Worm (Caenorhabditis elegans): ENCODE measurements around the gene srj-45.

Gene srj-45

DNA sequence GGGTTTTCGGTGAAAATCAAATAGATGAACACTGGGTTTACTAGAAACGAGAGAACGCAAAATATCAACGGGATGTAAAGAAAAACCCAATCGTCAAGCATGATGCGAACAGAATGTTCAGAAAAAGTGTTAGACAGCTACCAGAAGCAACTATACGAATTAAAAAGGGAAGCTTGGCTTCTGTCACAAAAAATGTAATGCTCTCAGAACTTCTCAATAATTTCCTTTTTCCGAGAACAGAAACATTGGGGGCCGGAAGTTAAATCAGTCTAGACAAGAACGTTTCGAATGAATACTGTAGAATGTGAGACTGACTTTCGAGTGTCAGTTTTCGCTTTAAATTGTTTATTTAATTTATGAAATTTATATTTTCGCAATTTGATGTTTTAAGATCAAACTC, 23.3 kb upstream of the srj-45 start, which contains the start of gene srj-54:
TSS of gene srj-54 (minus strand) at position 101 of the 400 bp plus-strand sequence.
- no peak for TF ChIP-seq lsy-2 (tag; optimal IDR thresholded peaks at IDR 0.05)
- no peak for TF ChIP-seq ztf-11 (tag; optimal IDR thresholded peaks at IDR 0.05)

DNA sequence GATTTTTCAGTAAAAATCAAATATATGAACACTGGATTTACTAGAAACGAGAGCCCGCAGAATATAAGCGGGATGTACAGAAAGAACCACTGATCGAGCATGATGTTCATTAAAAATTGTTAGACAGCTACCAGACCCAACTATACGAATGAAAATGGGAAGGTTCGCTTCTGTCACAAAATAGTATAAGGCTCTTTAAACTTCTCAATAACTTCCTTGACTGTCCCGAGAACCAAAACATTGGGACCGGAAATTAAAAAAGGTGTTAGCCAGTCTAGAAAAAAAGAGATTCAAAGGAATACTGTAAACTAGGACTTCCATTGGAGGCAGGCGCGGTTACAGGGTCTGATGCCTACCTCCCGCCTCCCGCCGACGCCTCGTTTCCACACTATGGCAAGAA, 21.4 kb upstream of the srj-45 start, which contains the start of gene srj-55:
TSS of gene srj-55 (minus strand) at position 101 of the 400 bp plus-strand sequence.
- no peak for TF ChIP-seq zip-8 (tag; optimal IDR thresholded peaks at IDR 0.05)
- no peak for TF ChIP-seq ceh-83 (GFP tag; optimal IDR thresholded peaks at IDR 0.05)
- no peak for TF ChIP-seq unc-39 (tag; optimal IDR thresholded peaks at IDR 0.05)
- no peak for TF ChIP-seq bed-3 (GFP tag; optimal IDR thresholded peaks at IDR 0.05)
- TF ChIP-seq hlh-1 (tag; optimal IDR thresholded peaks at IDR 0.05) = no peak
- no peak for TF ChIP-seq ces-1 (GFP tag; optimal IDR thresholded peaks at IDR 0.05)
- no peak for TF ChIP-seq unc-120 (tag; optimal IDR thresholded peaks at IDR 0.05; ENCODE audit: poor library complexity, severe bottlenecking)
- no peak for TF ChIP-seq nhr-12 (tag; optimal IDR thresholded peaks at IDR 0.05)
- no peak for TF ChIP-seq pha-4 (tag; optimal IDR thresholded peaks at IDR 0.05)
- no peak for TF ChIP-seq unc-62 (GFP tag; optimal IDR thresholded peaks at IDR 0.05)
- TF ChIP-seq elt-1 (tag; optimal IDR thresholded peaks at IDR 0.05; ENCODE audit: borderline replicate concordance, insufficient read depth) = no peak
- TF ChIP-seq lsy-2 (tag; optimal IDR thresholded peaks at IDR 0.05) = no peak
- no peak for TF ChIP-seq mab-5 (tag; optimal IDR thresholded peaks at IDR 0.05)
- no peak for TF ChIP-seq tbx-8 (GFP tag; optimal IDR thresholded peaks at IDR 0.05)
- TF ChIP-seq mep-1 (tag; optimal IDR thresholded peaks at IDR 0.05) = no peak
- no peak for TF ChIP-seq cnd-1 (tag; optimal IDR thresholded peaks at IDR 0.05)
- no peak for TF ChIP-seq nhr-237 (tag; optimal IDR thresholded peaks at IDR 0.05)
- no peak for TF ChIP-seq ceh-39 (tag; optimal IDR thresholded peaks at IDR 0.05)
- no peak for TF ChIP-seq nhr-76 (tag; optimal IDR thresholded peaks at IDR 0.05)
- TF ChIP-seq nhr-28 (tag; optimal IDR thresholded peaks at IDR 0.05) = no peak

- TF ChIP-seq mls-2 (tag; optimal IDR thresholded peaks at IDR 0.05) (no peak), zip-8 (tag; optimal IDR thresholded peaks at IDR 0.05) (no peak), mep-1 (tag; optimal IDR thresholded peaks at IDR 0.05) (no peak), elt-3 (tag; optimal IDR thresholded peaks at IDR 0.05) (no peak), unc-62 (GFP tag; optimal IDR thresholded peaks at IDR 0.05) (no peak), ham-2 (GFP tag; optimal IDR thresholded peaks at IDR 0.05) (no peak), cnd-1 (tag; optimal IDR thresholded peaks at IDR 0.05) (no peak), snpc-4 (tag; optimal IDR thresholded peaks at IDR 0.05) (no peak), sptf-1 (tag; optimal IDR thresholded peaks at IDR 0.05) (no peak), ceh-83 (GFP tag; optimal IDR thresholded peaks at IDR 0.05) (no peak), nhr-76 (tag; optimal IDR thresholded peaks at IDR 0.05) (no peak), pha-4 (tag; optimal IDR thresholded peaks at IDR 0.05) (no peak), mab-5 (tag; optimal IDR thresholded peaks at IDR 0.05) (no peak)
Observed at ce11 chrV:2855473-2855872, 19.1 kb upstream of the srj-45 start, which contains the start of gene srj-57. TSS of gene srj-57 (minus strand) at chrV:2855573.

ce11 chrV:2849071-2849470, 12.7 kb upstream of the srj-45 start, which contains the start of gene ugt-53:
TSS of gene ugt-53 (plus strand) at chrV:2849343.
- TF ChIP-seq M03D4.4 (tag; optimal IDR thresholded peaks at IDR 0.05) (no peak), mep-1 (tag; optimal IDR thresholded peaks at IDR 0.05) (no peak), unc-39 (tag; optimal IDR thresholded peaks at IDR 0.05) (no peak), unc-62 (GFP tag; optimal IDR thresholded peaks at IDR 0.05) (no peak), snpc-4 (tag; optimal IDR thresholded peaks at IDR 0.05) (no peak), mab-5 (tag; optimal IDR thresholded peaks at IDR 0.05) (no peak), nhr-12 (tag; optimal IDR thresholded peaks at IDR 0.05) (no peak), bed-3 (GFP tag; optimal IDR thresholded peaks at IDR 0.05) (no peak), elt-1 (tag; optimal IDR thresholded peaks at IDR 0.05; ENCODE audit: borderline replicate concordance, insufficient read depth) (no peak), ceh-43 (GFP tag; optimal IDR thresholded peaks at IDR 0.05) (no peak), ceh-83 (GFP tag; optimal IDR thresholded peaks at IDR 0.05) (no peak), nhr-2 (tag; optimal IDR thresholded peaks at IDR 0.05) (no peak), ces-1 (GFP tag; optimal IDR thresholded peaks at IDR 0.05) (no peak), ztf-11 (tag; optimal IDR thresholded peaks at IDR 0.05) (no peak), unc-120 (tag; optimal IDR thresholded peaks at IDR 0.05; ENCODE audit: poor library complexity, severe bottlenecking) (no peak), lin-13 (tag; optimal IDR thresholded peaks at IDR 0.05) (no peak), mls-2 (tag; optimal IDR thresholded peaks at IDR 0.05) (no peak)

DNA sequence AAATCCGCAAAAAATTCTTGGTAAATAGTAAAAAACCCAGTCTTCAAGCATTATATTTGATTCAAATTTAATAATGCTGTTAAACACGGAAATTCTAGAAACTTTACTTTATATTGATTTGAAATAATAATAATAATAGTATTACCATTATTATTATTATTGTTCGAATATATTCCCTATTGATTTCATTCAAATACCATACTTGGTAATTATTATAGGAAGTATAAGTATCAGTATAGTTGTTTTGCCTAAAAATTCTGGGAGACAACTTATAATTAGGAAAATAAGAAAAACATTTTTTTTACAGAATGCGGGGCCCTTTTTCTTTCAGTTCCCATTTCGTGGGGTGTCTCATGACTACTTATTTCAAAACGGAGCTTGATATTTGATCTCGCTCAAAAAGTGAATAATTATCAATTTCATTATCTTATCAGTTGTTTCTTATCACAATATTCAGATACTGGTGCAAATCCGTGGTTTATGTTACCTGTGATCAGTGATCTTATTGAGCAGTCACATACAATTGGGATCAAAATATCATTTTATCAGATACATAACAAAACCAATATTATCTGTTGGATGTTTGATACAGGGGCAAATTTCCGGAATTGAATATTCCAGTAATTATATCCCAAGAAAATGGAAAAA, 12.0 kb upstream of the srj-45 start, which contains the start of gene srj-49:
TSS of gene srj-49 (minus strand) at position 51 of the 648 bp plus-strand sequence.
- no peak for TF ChIP-seq mab-5 (tag; optimal IDR thresholded peaks at IDR 0.05)
